Worm (Caenorhabditis elegans): ENCODE results near the gene Y17G7B.22.

Y17G7B.22 gene

ce11 chrII:12040167-12040566 lies 27.7 kb upstream of the Y17G7B.22 start (continued):
- TF ChIP-seq blmp-1 (tag; optimal IDR thresholded peaks at IDR 0.05) = peak; percentile 83
- peak; percentile 56 to 68 for TF ChIP-seq lin-35 (GFP tag; optimal IDR thresholded peaks at IDR 0.05)
- no peak for TF ChIP-seq ceh-88 (GFP tag; IDR thresholded peaks at IDR 0.05)
- TF ChIP-seq ceh-63 (GFP tag; optimal IDR thresholded peaks at IDR 0.05) = no peak
- no peak for TF ChIP-seq unc-30 (tag; optimal IDR thresholded peaks at IDR 0.05)
- TF ChIP-seq elt-2 (tag; optimal IDR thresholded peaks at IDR 0.05) = peak; percentile 51
- TF ChIP-seq C04F5.9 (tag; optimal IDR thresholded peaks at IDR 0.05) = no peak
- peak; percentile 43; the same call in 1 of the 2 replicates for TF ChIP-seq nhr-19 (GFP tag; conservative IDR thresholded peaks at IDR 0.05)
- TF ChIP-seq nhr-77 (tag; optimal IDR thresholded peaks at IDR 0.05) = peak; percentile 20
- TF ChIP-seq unc-86 (tag; optimal IDR thresholded peaks at IDR 0.05) = no peak
- TF ChIP-seq nhr-11 (tag; optimal IDR thresholded peaks at IDR 0.05) = no peak
- TF ChIP-seq alr-1 (tag; optimal IDR thresholded peaks at IDR 0.05; ENCODE audit: borderline replicate concordance) = no peak
- no peak for TF ChIP-seq lin-14 (GFP tag; optimal IDR thresholded peaks at IDR 0.05)
- TF ChIP-seq sptf-1 (tag; optimal IDR thresholded peaks at IDR 0.05) = no peak
- no peak for TF ChIP-seq lin-39 (tag; optimal IDR thresholded peaks at IDR 0.05)
- peak; percentile 80 for TF ChIP-seq aha-1 (tag; optimal IDR thresholded peaks at IDR 0.05)
- TF ChIP-seq fkh-8 (tag; optimal IDR thresholded peaks at IDR 0.05) = peak; percentile 50
- no peak for TF ChIP-seq hpl-2 (GFP tag; optimal IDR thresholded peaks at IDR 0.05)
- no peak for TF ChIP-seq pqm-1 (tag; optimal IDR thresholded peaks at IDR 0.05)
- TF ChIP-seq lin-15B (tag; optimal IDR thresholded peaks at IDR 0.05) = no peak
- TF ChIP-seq dsc-1 (tag; optimal IDR thresholded peaks at IDR 0.05) = peak; percentile 14
- TF ChIP-seq lin-13 (GFP tag; optimal IDR thresholded peaks at IDR 0.05) = no peak
- TF ChIP-seq nhr-20 (tag; optimal IDR thresholded peaks at IDR 0.05) = peak; percentile 87
- no peak for TF ChIP-seq pax-3 (tag; optimal IDR thresholded peaks at IDR 0.05)
- TF ChIP-seq nhr-237 (tag; optimal IDR thresholded peaks at IDR 0.05) = no peak
- peak; percentile 67 for TF ChIP-seq nhr-71 (tag; optimal IDR thresholded peaks at IDR 0.05)
- TF ChIP-seq mef-2 (tag; optimal IDR thresholded peaks at IDR 0.05) = no peak
- peak; percentile 43 to 56 for TF ChIP-seq efl-1 (optimal IDR thresholded peaks at IDR 0.05)
- TF ChIP-seq efl-1 (GFP tag; optimal IDR thresholded peaks at IDR 0.05 in 1 of 2) = peak; percentile 10 to 13
- TF ChIP-seq nhr-47 (tag; optimal IDR thresholded peaks at IDR 0.05) = peak; percentile 61
- no peak for TF ChIP-seq ceh-90 (tag; optimal IDR thresholded peaks at IDR 0.05)
- peak; percentile 13 for TF ChIP-seq xbp-1 (tag; optimal IDR thresholded peaks at IDR 0.05)
- TF ChIP-seq fkh-10 (GFP tag; optimal IDR thresholded peaks at IDR 0.05) = no peak
- TF ChIP-seq ets-5 (GFP tag; IDR thresholded peaks at IDR 0.05) = no peak

- no peak for TF ChIP-seq egl-13 (tag; optimal IDR thresholded peaks at IDR 0.05)
- TF ChIP-seq fkh-10 (GFP tag; optimal IDR thresholded peaks at IDR 0.05) = no peak
- TF ChIP-seq lsy-2 (tag; optimal IDR thresholded peaks at IDR 0.05) = no peak
- TF ChIP-seq dsc-1 (tag; optimal IDR thresholded peaks at IDR 0.05) = peak; percentile 33
- no peak for TF ChIP-seq nhr-76 (tag; optimal IDR thresholded peaks at IDR 0.05)
- TF ChIP-seq nhr-77 (tag; optimal IDR thresholded peaks at IDR 0.05) = no peak
- no peak for TF ChIP-seq ceh-8 (GFP tag; optimal IDR thresholded peaks at IDR 0.05)
- TF ChIP-seq egl-27 (tag; optimal IDR thresholded peaks at IDR 0.05) = no peak
- peak; percentile 1 for TF ChIP-seq nhr-71 (tag; optimal IDR thresholded peaks at IDR 0.05)
- no peak for TF ChIP-seq snu-23 (GFP tag; optimal IDR thresholded peaks at IDR 0.05)
- no peak for TF ChIP-seq hlh-4 (tag; optimal IDR thresholded peaks at IDR 0.05)
- no peak for TF ChIP-seq sox-4 (tag; optimal IDR thresholded peaks at IDR 0.05)
- no peak for TF ChIP-seq aly-2 (tag; optimal IDR thresholded peaks at IDR 0.05)
- TF ChIP-seq unc-130 (tag; optimal IDR thresholded peaks at IDR 0.05) = no peak
- TF ChIP-seq zag-1 (tag; optimal IDR thresholded peaks at IDR 0.05) = no peak
- TF ChIP-seq jun-1 (tag; optimal IDR thresholded peaks at IDR 0.05) = no peak
- TF ChIP-seq efl-1 (optimal IDR thresholded peaks at IDR 0.05) = no peak
- peak in 1 of 2 experiments; percentile 5 for TF ChIP-seq efl-1 (GFP tag; optimal IDR thresholded peaks at IDR 0.05 in 1 of 2)
- TF ChIP-seq nhr-12 (tag; optimal IDR thresholded peaks at IDR 0.05) = no peak
- no peak for TF ChIP-seq C16A3.4 (tag; optimal IDR thresholded peaks at IDR 0.05)
- no peak for TF ChIP-seq ceh-63 (GFP tag; optimal IDR thresholded peaks at IDR 0.05)
- TF ChIP-seq nhr-19 (GFP tag; conservative IDR thresholded peaks at IDR 0.05) = no peak
Observed at ce11 chrII:12041116-12041515, 26.7 kb upstream of the Y17G7B.22 start.
